Worm (Caenorhabditis elegans): Measurements from ENCODE around the gene F32D8.4.

- TF ChIP-seq sdc-2 (tag; optimal IDR thresholded peaks at IDR 0.05) = no peak
- TF ChIP-seq F13H6.1 (tag; optimal IDR thresholded peaks at IDR 0.05) = no peak
- no peak for TF ChIP-seq ets-4 (tag; optimal IDR thresholded peaks at IDR 0.05)
- no peak for TF ChIP-seq nhr-232 (tag; optimal IDR thresholded peaks at IDR 0.05)
- TF ChIP-seq tbx-2 (tag; optimal IDR thresholded peaks at IDR 0.05) = no peak
- no peak for TF ChIP-seq hlh-6 (tag; optimal IDR thresholded peaks at IDR 0.05)
- no peak for TF ChIP-seq elt-2 (tag; optimal IDR thresholded peaks at IDR 0.05)
- TF ChIP-seq C38D4.7 (GFP tag; optimal IDR thresholded peaks at IDR 0.05) = no peak
- TF ChIP-seq T23F11.4 (GFP tag; optimal IDR thresholded peaks at IDR 0.05) = no peak
- TF ChIP-seq fkh-10 (GFP tag; optimal IDR thresholded peaks at IDR 0.05) = no peak
- TF ChIP-seq che-1 (tag; optimal IDR thresholded peaks at IDR 0.05) = no peak
- TF ChIP-seq ref-2 (tag; optimal IDR thresholded peaks at IDR 0.05) = no peak
- TF ChIP-seq hlh-30 (tag; optimal IDR thresholded peaks at IDR 0.05; ENCODE audit: insufficient read depth) = no peak
Observed at ce11 chrV:10897106-10897171, 3.6 kb upstream of the F32D8.4 start, which contains the start of gene sec-61.G.
